Worm (Caenorhabditis elegans) whole organism, mixed stage, embryonic: Measurements from ENCODE around the gene F28B12.1.

Experiments
- M03D4.4 ChIP-seq: sonication (generic microtip); optimal IDR thresholded peaks from 2 replicates; lab custom pipeline; 2017; ENCODE audit warnings: mild to moderate bottlenecking, missing genetic modification characterization, missing compliant biosample characterization
- blmp-1 ChIP-seq: fragments of 150-350 bp; optimal IDR thresholded peaks from 2 replicates; lab custom pipeline; 2014; ENCODE audit warnings: missing biosample characterization, missing genetic modification characterization
- ceh-43 ChIP-seq: fragments of 200-800 bp; sonication (Bioruptor generic); optimal IDR thresholded peaks from 2 replicates; lab custom pipeline; 2018; ENCODE audit warnings: mild to moderate bottlenecking, missing genetic modification characterization, moderate library complexity, missing compliant biosample characterization
- ceh-83 ChIP-seq: fragments of 200-800 bp; sonication (Bioruptor generic); optimal IDR thresholded peaks from 2 replicates; lab custom pipeline; 2018; ENCODE audit warnings: mild to moderate bottlenecking, missing genetic modification characterization, missing compliant biosample characterization
- ces-1 ChIP-seq: fragments of 150-350 bp; optimal IDR thresholded peaks from 2 replicates; lab custom pipeline; 2014; ENCODE audit warnings: missing biosample characterization, missing genetic modification reagents, missing genetic modification characterization
- cnd-1 ChIP-seq: fragments of 200-800 bp; sonication (Bioruptor generic); optimal IDR thresholded peaks from 2 replicates; lab custom pipeline; 2018; ENCODE audit warnings: mild to moderate bottlenecking, missing genetic modification characterization, missing compliant biosample characterization
- drap-1 ChIP-seq: fragments of 200-800 bp; sonication (Bioruptor generic); optimal IDR thresholded peaks from 3 replicates; lab custom pipeline; 2018; ENCODE audit warnings: mild to moderate bottlenecking, missing genetic modification characterization, missing compliant biosample characterization
- elt-1 ChIP-seq: sonication (generic microtip); optimal IDR thresholded peaks from 2 replicates; lab custom pipeline; 2017; ENCODE audit warnings: missing genetic modification characterization, mild to moderate bottlenecking, missing compliant biosample characterization, antibody characterized with exemption, moderate library complexity, borderline replicate concordance; ENCODE audit not compliant: insufficient read depth
- elt-3 ChIP-seq: fragments of 150-350 bp; optimal IDR thresholded peaks from 2 replicates; lab custom pipeline; 2014; ENCODE audit warnings: missing biosample characterization, missing genetic modification characterization
- flh-1 ChIP-seq: fragments of 200-800 bp; sonication (Bioruptor generic); optimal IDR thresholded peaks from 2 replicates; lab custom pipeline; 2018; ENCODE audit warnings: mild to moderate bottlenecking, missing genetic modification characterization, moderate library complexity, missing compliant biosample characterization
- ham-2 ChIP-seq: fragments of 200-800 bp; sonication (Bioruptor generic); optimal IDR thresholded peaks from 2 replicates; lab custom pipeline; 2018; ENCODE audit warnings: mild to moderate bottlenecking, missing genetic modification characterization, missing compliant biosample characterization
- lin-13 ChIP-seq: fragments of 150-350 bp; optimal IDR thresholded peaks from 2 replicates; lab custom pipeline; 2014; ENCODE audit warnings: missing biosample characterization, missing genetic modification characterization
- lin-32 ChIP-seq: fragments of 200-800 bp; sonication (Bioruptor generic); optimal IDR thresholded peaks from 2 replicates; lab custom pipeline; 2018; ENCODE audit warnings: mild to moderate bottlenecking, missing genetic modification characterization, missing compliant biosample characterization
- lsy-2 ChIP-seq: fragments of 150-350 bp; optimal IDR thresholded peaks from 2 replicates; lab custom pipeline; 2014; ENCODE audit warnings: missing biosample characterization, missing genetic modification characterization
- mab-5 ChIP-seq: fragments of 150-350 bp; optimal IDR thresholded peaks from 2 replicates; lab custom pipeline; 2014; ENCODE audit warnings: missing biosample characterization, missing genetic modification characterization
- nhr-12 ChIP-seq: fragments of 150-350 bp; optimal IDR thresholded peaks from 2 replicates; lab custom pipeline; 2014; ENCODE audit warnings: missing biosample characterization, missing genetic modification characterization
- nhr-2 ChIP-seq: fragments of 150-350 bp; optimal IDR thresholded peaks from 2 replicates; lab custom pipeline; 2014; ENCODE audit warnings: missing biosample characterization, missing genetic modification characterization
- nhr-237 ChIP-seq: fragments of 150-350 bp; optimal IDR thresholded peaks from 2 replicates; lab custom pipeline; 2014; ENCODE audit warnings: missing biosample characterization, missing genetic modification characterization
- nhr-76 ChIP-seq: sonication (generic microtip); optimal IDR thresholded peaks from 2 replicates; lab custom pipeline; 2017; ENCODE audit warnings: missing biosample characterization, missing genetic modification characterization
- pha-4 ChIP-seq: fragments of 150-350 bp; optimal IDR thresholded peaks from 2 replicates; lab custom pipeline; 2018; ENCODE audit warnings: missing biosample characterization, missing genetic modification reagents, missing genetic modification characterization
- sem-2 ChIP-seq: fragments of 200-800 bp; sonication (Bioruptor generic); optimal IDR thresholded peaks from 2 replicates; lab custom pipeline; 2018; ENCODE audit warnings: mild to moderate bottlenecking, missing genetic modification characterization, missing compliant biosample characterization
- snpc-4 ChIP-seq: fragments of 150-350 bp; optimal IDR thresholded peaks from 2 replicates; lab custom pipeline; 2014; ENCODE audit warnings: missing biosample characterization, missing genetic modification characterization
- sptf-1 ChIP-seq: sonication (generic microtip); optimal IDR thresholded peaks from 2 replicates; lab custom pipeline; 2017; ENCODE audit warnings: mild to moderate bottlenecking, missing genetic modification characterization, moderate library complexity, missing compliant biosample characterization
- tbx-8 ChIP-seq: fragments of 200-800 bp; sonication (Bioruptor generic); optimal IDR thresholded peaks from 2 replicates; lab custom pipeline; 2018; ENCODE audit warnings: mild to moderate bottlenecking, missing genetic modification characterization, moderate library complexity, missing compliant biosample characterization
- unc-120 ChIP-seq: sonication (generic microtip); optimal IDR thresholded peaks from 2 replicates; lab custom pipeline; 2017; ENCODE audit warnings: missing genetic modification characterization, missing compliant biosample characterization; ENCODE audit not compliant: poor library complexity, severe bottlenecking
- unc-39 ChIP-seq: fragments of 150-350 bp; optimal IDR thresholded peaks from 2 replicates; lab custom pipeline; 2014; ENCODE audit warnings: missing biosample characterization, missing genetic modification characterization
- unc-62 ChIP-seq: fragments of 150-350 bp; optimal IDR thresholded peaks from 2 replicates; lab custom pipeline; 2014; ENCODE audit warnings: missing biosample characterization, missing genetic modification reagents, missing genetic modification characterization
- zip-8 ChIP-seq: fragments of 150-350 bp; optimal IDR thresholded peaks from 2 replicates; lab custom pipeline; 2014; ENCODE audit warnings: missing biosample characterization, missing genetic modification characterization
- ztf-11 ChIP-seq: fragments of 150-350 bp; optimal IDR thresholded peaks from 2 replicates; lab custom pipeline; 2014; ENCODE audit warnings: missing biosample characterization, missing genetic modification characterization

The F28B12.1 gene

DNA sequence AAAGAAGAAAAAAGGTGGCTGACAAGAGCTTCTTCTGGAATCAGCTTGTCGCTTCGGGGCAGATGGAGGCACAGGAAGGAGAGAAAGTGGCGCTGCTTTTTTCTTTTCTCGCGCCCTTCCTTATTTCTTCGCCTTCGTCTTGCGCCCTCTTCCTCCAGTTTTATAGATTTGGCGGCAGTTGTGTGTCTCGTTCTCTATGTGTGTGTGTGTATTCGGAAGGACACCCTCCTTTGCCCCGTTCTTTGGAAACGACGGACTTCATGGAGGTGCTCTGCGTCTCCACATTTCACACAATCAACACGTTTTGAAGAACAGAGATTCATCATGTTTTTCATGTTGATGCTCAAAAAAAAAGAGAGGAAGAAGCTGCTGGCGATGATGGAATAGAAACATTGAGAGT lies 6.0 kb downstream of the F28B12.1 start:
- TF ChIP-seq nhr-2 (tag; lab: Kevin White, UChicago) (no peak), ceh-83 (GFP tag; lab: Kevin White, UChicago) (no peak), flh-1 (no peak), lsy-2 (tag; lab: Kevin White, UChicago) (no peak), mab-5 (tag; lab: Kevin White, UChicago) (no peak), nhr-76 (tag; lab: Kevin White, UChicago) (no peak), nhr-237 (tag; lab: Kevin White, UChicago) (no peak), sptf-1 (tag; lab: Kevin White, UChicago) (no peak), drap-1 (GFP tag; lab: Kevin White, UChicago) (no peak), ztf-11 (tag; lab: Kevin White, UChicago) (no peak), unc-62 (GFP tag; lab: Kevin White, UChicago) (no peak), elt-3 (tag; lab: Kevin White, UChicago) (no peak), sem-2 (no peak), ham-2 (GFP tag; lab: Kevin White, UChicago) (no peak), unc-39 (tag; lab: Kevin White, UChicago) (no peak)
- TF ChIP-seq, all 35 proteins: peak for 0

DNA sequence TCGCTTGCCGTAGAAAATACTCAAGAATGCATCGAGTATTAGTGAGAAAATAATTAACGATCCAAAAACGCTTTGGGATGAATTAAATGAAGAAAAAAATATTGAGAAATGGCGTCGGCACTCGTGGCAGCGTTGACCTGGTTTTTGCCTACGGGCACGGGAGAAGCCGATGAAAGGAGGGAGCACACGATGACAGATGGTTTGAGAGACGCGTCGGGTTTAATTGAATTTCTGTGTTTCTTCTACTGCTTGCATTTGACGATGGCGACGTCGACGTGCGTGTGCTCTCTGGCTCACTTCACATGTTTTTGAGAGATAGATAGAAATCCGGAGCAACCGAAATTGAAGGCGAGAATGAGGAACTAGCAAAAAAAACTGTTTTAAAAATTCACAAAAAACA lies 7.9 kb downstream of the F28B12.1 start:
- TF ChIP-seq elt-1 (tag; lab: Kevin White, UChicago) (no peak), ces-1 (GFP tag; lab: Kevin White, UChicago) (peak; percentile 79)

DNA sequence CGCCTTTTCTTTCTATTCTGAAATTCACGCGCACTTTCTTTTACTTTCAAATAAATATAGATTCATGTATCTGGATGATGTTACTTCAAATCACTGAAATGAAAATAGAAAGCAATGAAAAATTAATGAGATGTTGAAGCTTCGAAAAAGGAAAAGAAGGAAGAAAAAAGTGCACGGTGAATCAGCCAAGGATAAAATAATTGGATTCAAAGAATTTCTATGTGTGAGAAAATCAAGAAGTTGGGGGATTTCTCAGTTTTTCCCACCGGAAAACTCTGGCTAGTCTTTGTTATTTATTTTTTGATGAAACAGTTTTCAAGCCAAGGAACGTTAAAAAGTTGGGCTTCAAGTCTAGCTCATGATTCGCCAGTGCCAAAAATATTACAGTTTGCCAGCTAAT lies 9.0 kb downstream of the F28B12.1 start:
- TF ChIP-seq lin-13 (tag; lab: Kevin White, UChicago), result no peak
- no peak for TF ChIP-seq nhr-2 (tag; lab: Kevin White, UChicago)
- TF ChIP-seq ceh-43 (GFP tag; lab: Kevin White, UChicago), result no peak
- TF ChIP-seq zip-8 (tag; lab: Kevin White, UChicago), result no peak
- no peak for TF ChIP-seq ces-1 (GFP tag; lab: Kevin White, UChicago)
- no peak for TF ChIP-seq flh-1
- TF ChIP-seq ham-2 (GFP tag; lab: Kevin White, UChicago), result no peak
- no peak for TF ChIP-seq mab-5 (tag; lab: Kevin White, UChicago)
- TF ChIP-seq cnd-1 (tag; lab: Kevin White, UChicago), result no peak
- TF ChIP-seq nhr-12 (tag; lab: Kevin White, UChicago), result no peak
- no peak for TF ChIP-seq pha-4 (tag; lab: Kevin White, UChicago)
- no peak for TF ChIP-seq drap-1 (GFP tag; lab: Kevin White, UChicago)
- no peak for TF ChIP-seq elt-1 (tag; lab: Kevin White, UChicago)
- TF ChIP-seq snpc-4 (tag; lab: Kevin White, UChicago), result no peak
- TF ChIP-seq unc-39 (tag; lab: Kevin White, UChicago), result no peak
- no peak for TF ChIP-seq ceh-83 (GFP tag; lab: Kevin White, UChicago)
- TF ChIP-seq nhr-237 (tag; lab: Kevin White, UChicago), result no peak
- TF ChIP-seq ztf-11 (tag; lab: Kevin White, UChicago), result no peak
- no peak for TF ChIP-seq M03D4.4 (tag; lab: Kevin White, UChicago)
- no peak for TF ChIP-seq elt-3 (tag; lab: Kevin White, UChicago)

DNA sequence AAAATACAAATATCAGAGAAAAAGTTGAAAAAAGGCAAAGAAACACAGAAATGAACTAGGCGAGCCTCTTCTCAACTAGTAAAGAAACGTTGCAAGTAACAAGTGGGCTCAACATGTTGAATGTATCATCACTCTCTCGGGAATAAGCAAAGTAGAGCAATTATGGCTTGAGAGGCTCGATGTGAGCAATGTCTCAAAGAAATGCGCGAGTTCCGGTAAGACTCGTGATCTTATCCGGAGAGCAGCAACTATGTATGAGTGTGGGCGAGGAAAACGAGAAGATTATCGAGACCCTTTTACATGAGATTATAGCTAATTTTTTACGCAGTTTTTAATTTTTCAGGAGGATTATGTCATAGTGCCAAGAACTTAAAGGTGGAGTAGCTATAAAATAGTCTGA lies 9.5 kb downstream of the F28B12.1 start:
- TF ChIP-seq sptf-1 (tag; lab: Kevin White, UChicago) (no peak), flh-1 (no peak), nhr-2 (tag; lab: Kevin White, UChicago) (no peak), lin-32 (GFP tag; lab: Kevin White, UChicago) (no peak), unc-120 (no peak), tbx-8 (GFP tag; lab: Kevin White, UChicago) (no peak), mab-5 (tag; lab: Kevin White, UChicago) (no peak), zip-8 (tag; lab: Kevin White, UChicago) (no peak), sem-2 (no peak)

DNA sequence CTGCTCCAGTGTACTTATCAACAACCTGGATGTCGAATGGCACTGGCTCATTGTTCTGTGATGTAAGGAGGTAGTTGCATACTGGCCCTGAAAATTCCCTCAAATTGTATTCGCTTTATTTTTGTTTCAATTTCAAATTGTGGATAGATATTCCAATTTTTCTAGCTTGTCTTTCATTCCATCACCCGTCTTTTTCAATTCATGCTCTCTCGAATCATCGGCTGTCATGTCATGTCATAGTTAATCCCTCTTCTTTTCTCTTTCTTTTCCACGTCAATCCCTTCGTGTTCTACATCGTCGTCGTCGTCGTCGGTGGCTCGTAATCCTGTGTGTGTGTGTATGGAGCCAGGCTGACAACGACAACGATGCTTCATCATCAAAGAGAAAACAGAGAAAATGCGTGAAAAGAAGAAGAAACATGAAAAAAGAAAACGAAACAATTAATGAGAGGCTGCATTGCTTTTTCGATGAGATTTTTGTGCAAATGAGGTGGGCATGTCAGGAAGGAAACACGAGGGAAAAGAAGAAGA lies 13.0 kb downstream of the F28B12.1 start:
- TF ChIP-seq unc-62 (GFP tag; lab: Kevin White, UChicago), result peak; percentile 86
- no peak for TF ChIP-seq nhr-12 (tag; lab: Kevin White, UChicago)

DNA sequence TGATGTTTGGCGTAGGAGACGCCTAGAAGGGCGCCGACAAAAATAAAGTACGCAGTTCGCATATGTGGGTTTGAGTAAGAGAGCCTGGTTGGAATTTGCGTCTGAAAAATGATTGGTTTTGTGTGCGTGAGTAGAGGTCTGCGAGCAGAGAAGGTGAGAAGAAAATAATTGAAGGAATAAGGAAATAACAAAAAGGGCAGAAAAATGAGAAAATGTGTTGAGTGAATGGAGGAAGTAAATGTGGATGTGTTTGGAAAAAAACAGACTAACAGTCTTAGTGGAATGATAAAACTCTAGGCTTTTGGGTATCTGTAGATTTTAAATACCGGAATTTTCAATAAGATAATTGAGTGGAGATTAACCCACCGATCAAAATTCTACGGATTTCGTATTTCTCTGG lies 13.9 kb downstream of the F28B12.1 start, which contains the start of gene casy-1:
Gene casy-1 (minus strand): TSS at position 101 of the 400 bp plus-strand sequence.
- TF ChIP-seq cnd-1 (tag; lab: Kevin White, UChicago), result no peak
- no peak for TF ChIP-seq blmp-1 (tag; lab: Kevin White, UChicago)
- TF ChIP-seq mab-5 (tag; lab: Kevin White, UChicago), result no peak
